1 fruit fly cellular context compared by ENCODE assay signal in genomic region chr3R:18745961-18746468, dm6.
A peak's percentile ranks its signal among the peaks of the same experiment; 100 is the strongest.
TF ChIP-seq lines count a peak whose summit lies in the region.

PGS1 (minus strand) TSS chr3R:18746041.
gwl (plus strand) TSS chr3R:18746370.

TF ChIP-seq in whole organism, embryonic, 481 proteins besides CTCF, POLR2A, EP300 and RAD21 (continued from another document and continues in another):
- TF ChIP-seq gcm2 (GFP tag; optimal IDR thresholded peaks at IDR 0.05; lab: Kevin White, UChicago) (no peak), Taf1 (GFP tag; IDR thresholded peaks at IDR 0.05; lab: Robert Waterston, UW) (peak; percentile 28; the same call in 1 of the 2 replicates), MBD-R2 (GFP tag; IDR thresholded peaks at IDR 0.05; lab: Robert Waterston, UW) (peak; percentile 67), pum (GFP tag; optimal IDR thresholded peaks at IDR 0.05; lab: Kevin White, UChicago) (peak; percentile 34), CG6254 (GFP tag; optimal IDR thresholded peaks at IDR 0.05; lab: Kevin White, UChicago) (no peak), fu2 (GFP tag; optimal IDR thresholded peaks at IDR 0.05; lab: Kevin White, UChicago) (peak; percentile 12), tin (GFP tag; optimal IDR thresholded peaks at IDR 0.05; lab: Kevin White, UChicago) (peak; percentile 74), Doc2 (GFP tag; IDR thresholded peaks at IDR 0.05; lab: Robert Waterston, UW) (no peak), HLHmδ (GFP tag; optimal IDR thresholded peaks at IDR 0.05; lab: Kevin White, UChicago) (no peak), eyg (GFP tag; optimal IDR thresholded peaks at IDR 0.05; lab: Kevin White, UChicago) (no peak), p53 (GFP tag; optimal IDR thresholded peaks at IDR 0.05; lab: Kevin White, UChicago) (no peak), kah (GFP tag; optimal IDR thresholded peaks at IDR 0.05; lab: Kevin White, UChicago) (no peak), Bdp1 (GFP tag; optimal IDR thresholded peaks at IDR 0.05; lab: Kevin White, UChicago) (no peak), CG8290 (GFP tag; optimal IDR thresholded peaks at IDR 0.05; lab: Kevin White, UChicago) (no peak), CG8290 (tag; optimal IDR thresholded peaks at IDR 0.05; lab: Kevin White, UChicago) (no peak), Trl (optimal IDR thresholded peaks at IDR 0.05; lab: Kevin White, UChicago) (no peak), Trl (GFP tag; optimal IDR thresholded peaks at IDR 0.05; lab: Kevin White, UChicago) (no peak), esg (GFP tag; conservative IDR thresholded peaks at IDR 0.05; lab: Robert Waterston, UW) (peak; percentile 84), dysf (GFP tag; IDR thresholded peaks at IDR 0.05; lab: Robert Waterston, UW) (peak; percentile 85), fd64A (GFP tag; optimal IDR thresholded peaks at IDR 0.05; lab: Kevin White, UChicago) (no peak), CG18619 (GFP tag; optimal IDR thresholded peaks at IDR 0.05; lab: Kevin White, UChicago) (peak; percentile 54), Max (GFP tag; optimal IDR thresholded peaks at IDR 0.05; lab: Kevin White, UChicago) (peak; percentile 56), CG15696 (tag; optimal IDR thresholded peaks at IDR 0.05; lab: Kevin White, UChicago) (peak; percentile 79), tap (tag; optimal IDR thresholded peaks at IDR 0.05; lab: Kevin White, UChicago) (no peak), fd102C (GFP tag; optimal IDR thresholded peaks at IDR 0.05; lab: Kevin White, UChicago) (no peak), tgo (GFP tag; IDR thresholded peaks at IDR 0.05; lab: Robert Waterston, UW) (peak; percentile 88), HLH3B (GFP tag; IDR thresholded peaks at IDR 0.05; lab: Robert Waterston, UW) (peak; percentile 76), Kr (GFP tag; optimal IDR thresholded peaks at IDR 0.05; lab: Kevin White, UChicago) (no peak), CG42726 (GFP tag; IDR thresholded peaks at IDR 0.05; lab: Robert Waterston, UW; ENCODE audit: partially characterized antibody) (no peak), oc (tag; optimal IDR thresholded peaks at IDR 0.05; lab: Kevin White, UChicago) (no peak), CG30403 (GFP tag; optimal IDR thresholded peaks at IDR 0.05; lab: Kevin White, UChicago) (peak; percentile 90), CG7556 (GFP tag; optimal IDR thresholded peaks at IDR 0.05; lab: Kevin White, UChicago) (no peak), pnt (GFP tag; optimal IDR thresholded peaks at IDR 0.05; lab: Kevin White, UChicago) (no peak), CG2678 (tag; optimal IDR thresholded peaks at IDR 0.05; lab: Kevin White, UChicago) (no peak), repo (GFP tag; optimal IDR thresholded peaks at IDR 0.05; lab: Kevin White, UChicago) (no peak), CG9797 (GFP tag; optimal IDR thresholded peaks at IDR 0.05; lab: Kevin White, UChicago) (no peak), dpn (GFP tag; optimal IDR thresholded peaks at IDR 0.05; lab: Kevin White, UChicago) (peak; percentile 62 to 82), br (optimal IDR thresholded peaks at IDR 0.05; lab: Kevin White, UChicago) (no peak), HHEX (GFP tag; optimal IDR thresholded peaks at IDR 0.05; lab: Kevin White, UChicago) (peak; percentile 7), Dad (GFP tag; optimal IDR thresholded peaks at IDR 0.05; lab: Kevin White, UChicago) (peak; percentile 5), CG1024 (GFP tag; IDR thresholded peaks at IDR 0.05; lab: Robert Waterston, UW) (peak; percentile 58), Ptx1 (GFP tag; IDR thresholded peaks at IDR 0.05; lab: Robert Waterston, UW) (peak; percentile 86), Sin3A (optimal IDR thresholded peaks at IDR 0.05; lab: Kevin White, UChicago) (no peak), slbo (GFP tag; IDR thresholded peaks at IDR 0.05; lab: Robert Waterston, UW) (peak; percentile 91), CG2202 (tag; optimal IDR thresholded peaks at IDR 0.05; lab: Kevin White, UChicago) (no peak), prd (optimal IDR thresholded peaks at IDR 0.05; lab: Kevin White, UChicago) (no peak), prd (GFP tag; IDR thresholded peaks at IDR 0.05; lab: Robert Waterston, UW) (peak; percentile 87), CG6765 (GFP tag; optimal IDR thresholded peaks at IDR 0.05; lab: Kevin White, UChicago) (peak; percentile 42), Fer1 (GFP tag; optimal IDR thresholded peaks at IDR 0.05; lab: Kevin White, UChicago) (no peak), CG17361 (GFP tag; IDR thresholded peaks at IDR 0.05; lab: Robert Waterston, UW) (no peak; the same call in 2 of the 3 replicates), CG10979 (tag; optimal IDR thresholded peaks at IDR 0.05; lab: Kevin White, UChicago) (peak; percentile 66), CG16779 (GFP tag; IDR thresholded peaks at IDR 0.05; lab: Robert Waterston, UW) (0 out of 2 replicates have a peak, but pooled peaks have one; percentile 11), knrl (GFP tag; IDR thresholded peaks at IDR 0.05; lab: Robert Waterston, UW; ENCODE audit: partially characterized antibody) (peak; percentile 71; the same call in 2 of the 3 replicates), Ravus (GFP tag; IDR thresholded peaks at IDR 0.05; lab: Robert Waterston, UW) (peak; percentile 28; the same call in 1 of the 2 replicates), jumu (GFP tag; optimal IDR thresholded peaks at IDR 0.05; lab: Kevin White, UChicago) (peak; percentile 29), CG6683 (GFP tag; optimal IDR thresholded peaks at IDR 0.05; lab: Kevin White, UChicago) (peak; percentile 26), CG2129 (GFP tag; IDR thresholded peaks at IDR 0.05; lab: Robert Waterston, UW; ENCODE audit: partially characterized antibody) (0 out of 2 replicates have a peak, but pooled peaks have one; percentile 11), Sox102F (GFP tag; optimal IDR thresholded peaks at IDR 0.05; lab: Kevin White, UChicago) (peak; percentile 85), da (GFP tag; optimal IDR thresholded peaks at IDR 0.05; lab: Kevin White, UChicago) (no peak), Rfx (GFP tag; IDR thresholded peaks at IDR 0.05; lab: Robert Waterston, UW) (peak; percentile 86), nerfin-2 (GFP tag; IDR thresholded peaks at IDR 0.05; lab: Robert Waterston, UW; ENCODE audit: partially characterized antibody) (no peak), CG2889 (GFP tag; IDR thresholded peaks at IDR 0.05; lab: Robert Waterston, UW) (peak; percentile 58; the same call in 1 of the 3 replicates), Mad (GFP tag; optimal IDR thresholded peaks at IDR 0.05; lab: Kevin White, UChicago) (no peak), Bteb2 (GFP tag; optimal IDR thresholded peaks at IDR 0.05; lab: Kevin White, UChicago) (peak; percentile 64), cas (GFP tag; IDR thresholded peaks at IDR 0.05; lab: Robert Waterston, UW) (peak; percentile 73), D (optimal IDR thresholded peaks at IDR 0.05; lab: Kevin White, UChicago) (no peak), D (GFP tag; optimal IDR thresholded peaks at IDR 0.05; lab: Kevin White, UChicago) (peak; percentile 1), ERR (GFP tag; optimal IDR thresholded peaks at IDR 0.05; lab: Kevin White, UChicago) (no peak), Opbp (GFP tag; IDR thresholded peaks at IDR 0.05; lab: Robert Waterston, UW; ENCODE audit: partially characterized antibody) (no peak; the same call in 2 of the 3 replicates), usp (GFP tag; optimal IDR thresholded peaks at IDR 0.05; lab: Kevin White, UChicago) (no peak), Vsx1 (GFP tag; optimal IDR thresholded peaks at IDR 0.05; lab: Kevin White, UChicago) (no peak), Nf-YA (GFP tag; IDR thresholded peaks at IDR 0.05; lab: Robert Waterston, UW) (peak; percentile 36; the same call in 1 of the 2 replicates), slou (GFP tag; optimal IDR thresholded peaks at IDR 0.05; lab: Kevin White, UChicago) (peak; percentile 61), ap (GFP tag; IDR thresholded peaks at IDR 0.05; lab: Robert Waterston, UW) (peak; percentile 58), CG33213 (GFP tag; optimal IDR thresholded peaks at IDR 0.05; lab: Kevin White, UChicago) (no peak), Hmr (GFP tag; optimal IDR thresholded peaks at IDR 0.05; lab: Kevin White, UChicago) (peak; percentile 63), CG17359 (tag; optimal IDR thresholded peaks at IDR 0.05; lab: Kevin White, UChicago) (no peak), CG17829 (tag; optimal IDR thresholded peaks at IDR 0.05; lab: Kevin White, UChicago) (peak; percentile 67), CG14050 (GFP tag; IDR thresholded peaks at IDR 0.05; lab: Robert Waterston, UW) (peak; percentile 33; the same call in 1 of the 3 replicates), gro (GFP tag; optimal IDR thresholded peaks at IDR 0.05; lab: Kevin White, UChicago) (no peak), ab (GFP tag; optimal IDR thresholded peaks at IDR 0.05; lab: Kevin White, UChicago) (no peak), CG1529 (GFP tag; optimal IDR thresholded peaks at IDR 0.05; lab: Kevin White, UChicago) (no peak), CG6175 (GFP tag; IDR thresholded peaks at IDR 0.05; lab: Robert Waterston, UW) (peak; percentile 66; the same call in 1 of the 3 replicates), Sry-δ (GFP tag; optimal IDR thresholded peaks at IDR 0.05; lab: Kevin White, UChicago) (peak; percentile 75), exex (tag; optimal IDR thresholded peaks at IDR 0.05; lab: Kevin White, UChicago) (no peak), inv (GFP tag; IDR thresholded peaks at IDR 0.05; lab: Robert Waterston, UW; ENCODE audit: partially characterized antibody) (peak; percentile 52), CG7745 (tag; optimal IDR thresholded peaks at IDR 0.05; lab: Kevin White, UChicago) (no peak), hbn (GFP tag; IDR thresholded peaks at IDR 0.05; lab: Robert Waterston, UW; ENCODE audit: partially characterized antibody) (peak; percentile 67), CG8281 (tag; optimal IDR thresholded peaks at IDR 0.05; lab: Kevin White, UChicago) (no peak), CG31365 (tag; optimal IDR thresholded peaks at IDR 0.05; lab: Kevin White, UChicago) (no peak), CG1603 (tag; optimal IDR thresholded peaks at IDR 0.05; lab: Kevin White, UChicago) (no peak), grn (GFP tag; optimal IDR thresholded peaks at IDR 0.05; lab: Kevin White, UChicago) (no peak), croc (GFP tag; conservative IDR thresholded peaks at IDR 0.05; lab: Robert Waterston, UW) (peak; percentile 62), klu (GFP tag; IDR thresholded peaks at IDR 0.05; lab: Robert Waterston, UW) (peak; percentile 76), CG7271 (tag; optimal IDR thresholded peaks at IDR 0.05; lab: Kevin White, UChicago) (no peak), CG4424 (GFP tag; optimal IDR thresholded peaks at IDR 0.05; lab: Kevin White, UChicago) (peak; percentile 78), zfh1 (GFP tag; IDR thresholded peaks at IDR 0.05; lab: Robert Waterston, UW) (peak; percentile 71; the same call in 1 of the 3 replicates), CG43689 (GFP tag; IDR thresholded peaks at IDR 0.05; lab: Robert Waterston, UW) (no peak), CG4854 (GFP tag; optimal IDR thresholded peaks at IDR 0.05; lab: Kevin White, UChicago) (no peak), CG1832 (GFP tag; optimal IDR thresholded peaks at IDR 0.05; lab: Kevin White, UChicago) (no peak), CG3163 (GFP tag; optimal IDR thresholded peaks at IDR 0.05; lab: Kevin White, UChicago) (no peak), PHDP (tag; optimal IDR thresholded peaks at IDR 0.05; lab: Kevin White, UChicago) (no peak), pita (GFP tag; optimal IDR thresholded peaks at IDR 0.05; lab: Kevin White, UChicago) (no peak), CG5180 (GFP tag; optimal IDR thresholded peaks at IDR 0.05; lab: Kevin White, UChicago) (no peak), Atf-2 (GFP tag; optimal IDR thresholded peaks at IDR 0.05; lab: Kevin White, UChicago) (peak; percentile 3), MTF-1 (GFP tag; optimal IDR thresholded peaks at IDR 0.05; lab: Kevin White, UChicago; ENCODE audit: borderline replicate concordance) (no peak), Eip74EF (GFP tag; optimal IDR thresholded peaks at IDR 0.05; lab: Kevin White, UChicago) (no peak), sc (optimal IDR thresholded peaks at IDR 0.05; lab: Kevin White, UChicago) (no peak), sc (GFP tag; optimal IDR thresholded peaks at IDR 0.05; lab: Kevin White, UChicago) (peak; percentile 40), insv (GFP tag; optimal IDR thresholded peaks at IDR 0.05; lab: Kevin White, UChicago) (no peak), Dip2 (GFP tag; IDR thresholded peaks at IDR 0.05; lab: Robert Waterston, UW) (no peak), corto (GFP tag; optimal IDR thresholded peaks at IDR 0.05; lab: Kevin White, UChicago) (no peak), CG17612 (GFP tag; IDR thresholded peaks at IDR 0.05; lab: Robert Waterston, UW) (peak; percentile 35), sim (GFP tag; IDR thresholded peaks at IDR 0.05; lab: Robert Waterston, UW) (no peak), CG13894 (tag; optimal IDR thresholded peaks at IDR 0.05; lab: Kevin White, UChicago) (no peak), Dek (tag; optimal IDR thresholded peaks at IDR 0.05; lab: Kevin White, UChicago) (peak; percentile 59), salm (tag; optimal IDR thresholded peaks at IDR 0.05; lab: Kevin White, UChicago) (peak; percentile 8), psq (GFP tag; optimal IDR thresholded peaks at IDR 0.05; lab: Kevin White, UChicago) (peak; percentile 61), CG13296 (GFP tag; optimal IDR thresholded peaks at IDR 0.05; lab: Kevin White, UChicago) (peak; percentile 45), cwo (GFP tag; optimal IDR thresholded peaks at IDR 0.05; lab: Kevin White, UChicago) (peak; percentile 35), CG12942 (GFP tag; optimal IDR thresholded peaks at IDR 0.05; lab: Kevin White, UChicago) (peak; percentile 74), CG6854 (GFP tag; optimal IDR thresholded peaks at IDR 0.05; lab: Kevin White, UChicago) (no peak), CG4730 (GFP tag; IDR thresholded peaks at IDR 0.05; lab: Robert Waterston, UW) (peak; percentile 81), tup (GFP tag; optimal IDR thresholded peaks at IDR 0.05; lab: Kevin White, UChicago) (no peak), CoRest (tag; optimal IDR thresholded peaks at IDR 0.05; lab: Kevin White, UChicago) (peak; percentile 90), Med (GFP tag; lab: Kevin White, UChicago) (no peak), hb (GFP tag; IDR thresholded peaks at IDR 0.05; lab: Robert Waterston, UW; ENCODE audit: partially characterized antibody) (no peak), CG18262 (tag; optimal IDR thresholded peaks at IDR 0.05; lab: Kevin White, UChicago) (no peak), sqz (GFP tag; optimal IDR thresholded peaks at IDR 0.05; lab: Kevin White, UChicago) (no peak), Optix (GFP tag; IDR thresholded peaks at IDR 0.05; lab: Robert Waterston, UW) (no peak), Gug (GFP tag; IDR thresholded peaks at IDR 0.05; lab: Robert Waterston, UW) (peak; percentile 49; the same call in 2 of the 4 replicates), Neu2 (GFP tag; optimal IDR thresholded peaks at IDR 0.05; lab: Kevin White, UChicago; ENCODE audit: borderline replicate concordance) (no peak), NC2α (GFP tag; optimal IDR thresholded peaks at IDR 0.05; lab: Kevin White, UChicago) (no peak)
